Worm (Caenorhabditis elegans) whole organism, midembryonic: ENCODE data around the gene F26G1.9.

ENCODE experiments used
- cog-1 ChIP-seq: sonication (generic microtip); optimal IDR thresholded peaks from 2 replicates; lab custom pipeline; 2016; ENCODE audit warnings: missing genetic modification characterization, missing compliant biosample characterization
- med-1 ChIP-seq: sonication (generic microtip); optimal IDR thresholded peaks from 2 replicates; lab custom pipeline; 2017; ENCODE audit warnings: missing genetic modification characterization, mild to moderate bottlenecking, missing compliant biosample characterization, antibody characterized with exemption, missing genetic modification reagents; ENCODE audit not compliant: insufficient read depth
- ref-1 ChIP-seq: fragments of 200-800 bp; sonication (Bioruptor generic); conservative IDR thresholded peaks from 2 replicates; pipeline ENCODE4 v1.3.6; 2022; ENCODE audit warnings: missing genetic modification reagents, missing genetic modification characterization, missing compliant biosample characterization

ce11 chrII:4758462-4758861, 15.3 kb downstream of the F26G1.9 start, which contains the start of gene F26G1.3:
- no peak for TF ChIP-seq med-1 (GFP tag; lab: Kevin White, UChicago)
- TF ChIP-seq cog-1 (tag; lab: Kevin White, UChicago), result no peak
- no peak for TF ChIP-seq ref-1 (GFP tag; lab: Robert Waterston, UW)
